Fruit fly (Drosophila melanogaster) whole organism, embryonic: ENCODE data around the gene par-6.

ENCODE experiments used
- BEAF-32 ChIP-seq: fragments of 200-800 bp; sonication (Bioruptor generic); optimal IDR thresholded peaks from 3 replicates; lab custom pipeline; 2017; ENCODE audit warnings: missing biosample characterization, missing genetic modification characterization, mild to moderate bottlenecking, moderate library complexity, missing genetic modification reagents
- BtbVII ChIP-seq: fragments of 200-800 bp; sonication (Bioruptor generic); optimal IDR thresholded peaks from 3 replicates; lab custom pipeline; 2017; ENCODE audit warnings: missing biosample characterization, mild to moderate bottlenecking, missing genetic modification characterization
- CG11093 ChIP-seq: fragments of 200-800 bp; sonication (Bioruptor generic); IDR thresholded peaks from 3 replicates; pipeline ENCODE4 v1.3.6; 2022; ENCODE audit warnings: missing biosample characterization, missing genetic modification characterization
- CG11723 ChIP-seq: fragments of 200-800 bp; sonication (Bioruptor generic); optimal IDR thresholded peaks from 2 replicates; lab custom pipeline; 2017; ENCODE audit warnings: missing biosample characterization, mild to moderate bottlenecking, missing genetic modification characterization
- CG12071 ChIP-seq: fragments of 200-800 bp; sonication (Bioruptor generic); optimal IDR thresholded peaks from 3 replicates; lab custom pipeline; 2018; ENCODE audit warnings: missing biosample characterization, mild to moderate bottlenecking, missing genetic modification characterization
- CG13894 ChIP-seq: fragments of 200-800 bp; sonication (Bioruptor generic); optimal IDR thresholded peaks from 3 replicates; lab custom pipeline; 2018; ENCODE audit warnings: missing biosample characterization, mild to moderate bottlenecking, missing genetic modification characterization, moderate library complexity
- CG15269 ChIP-seq: fragments of 200-800 bp; sonication (Bioruptor generic); optimal IDR thresholded peaks from 2 replicates; lab custom pipeline; 2018; ENCODE audit warnings: missing biosample characterization, mild to moderate bottlenecking, missing genetic modification characterization, moderate library complexity
- CG15696 ChIP-seq: fragments of 200-800 bp; sonication (Bioruptor generic); optimal IDR thresholded peaks from 2 replicates; lab custom pipeline; 2019; ENCODE audit warnings: missing biosample characterization, mild to moderate bottlenecking, missing genetic modification characterization, moderate library complexity
- CG16863 ChIP-seq: fragments of 200-800 bp; sonication (Bioruptor generic); optimal IDR thresholded peaks from 3 replicates; lab custom pipeline; 2016; ENCODE audit warnings: missing biosample characterization, missing genetic modification characterization
- CG17361 ChIP-seq: fragments of 200-800 bp; sonication (Bioruptor generic); IDR thresholded peaks from 3 replicates; pipeline ENCODE4 v1.3.6; 2022; ENCODE audit warnings: missing biosample characterization, missing genetic modification characterization
- CG2202 ChIP-seq: fragments of 200-800 bp; sonication (Bioruptor generic); optimal IDR thresholded peaks from 2 replicates; lab custom pipeline; 2018; ENCODE audit warnings: missing biosample characterization, mild to moderate bottlenecking, missing genetic modification characterization
- CG30020 ChIP-seq: fragments of 200-800 bp; optimal IDR thresholded peaks from 2 replicates; lab custom pipeline; 2019; ENCODE audit warnings: missing biosample characterization, mild to moderate bottlenecking, missing genetic modification characterization, moderate library complexity
- CG5245 ChIP-seq: fragments of 200-800 bp; sonication (Bioruptor generic); optimal IDR thresholded peaks from 3 replicates; lab custom pipeline; 2016; ENCODE audit warnings: missing biosample characterization, missing genetic modification characterization
- CG7357 ChIP-seq: fragments of 200-800 bp; sonication (Bioruptor generic); IDR thresholded peaks from 3 replicates; pipeline ENCODE4 v1.3.6; 2022; ENCODE audit warnings: missing biosample characterization, missing genetic modification characterization
- CG7556 ChIP-seq: fragments of 200-800 bp; sonication (Bioruptor generic); optimal IDR thresholded peaks from 2 replicates; lab custom pipeline; 2017; ENCODE audit warnings: missing biosample characterization, mild to moderate bottlenecking, missing genetic modification characterization
- CG7786 ChIP-seq: fragments of 200-800 bp; sonication (Bioruptor generic); optimal IDR thresholded peaks from 2 replicates; lab custom pipeline; 2016; ENCODE audit warnings: missing biosample characterization, missing genetic modification characterization
- CG7963 ChIP-seq: fragments of 200-800 bp; sonication (Bioruptor generic); IDR thresholded peaks from 3 replicates; pipeline ENCODE4 v1.3.6; 2022; ENCODE audit warnings: missing biosample characterization, missing genetic modification characterization; ENCODE audit not compliant: partially characterized antibody
- CG9932 ChIP-seq: fragments of 200-800 bp; sonication (Bioruptor generic); IDR thresholded peaks from 2 replicates; pipeline ENCODE4 v1.3.6; 2022; ENCODE audit warnings: missing biosample characterization, missing genetic modification characterization
- CoRest ChIP-seq: fragments of 200-800 bp; sonication (Bioruptor generic); optimal IDR thresholded peaks from 3 replicates; lab custom pipeline; 2018; ENCODE audit warnings: missing biosample characterization, mild to moderate bottlenecking, missing genetic modification characterization, moderate library complexity
- Doc2 ChIP-seq: fragments of 200-800 bp; sonication (Bioruptor generic); IDR thresholded peaks from 2 replicates; pipeline ENCODE4 v1.3.6; 2022; ENCODE audit warnings: missing biosample characterization, missing genetic modification characterization
- E2f1 ChIP-seq: fragments of 200-800 bp; sonication (Bioruptor generic); IDR thresholded peaks from 2 replicates; pipeline ENCODE4 v1.3.6; 2022; ENCODE audit warnings: missing biosample characterization, missing genetic modification characterization
- E2f2 ChIP-seq: fragments of 200-800 bp; sonication (Bioruptor generic); IDR thresholded peaks from 2 replicates; pipeline ENCODE4 v1.3.6; 2022; ENCODE audit warnings: missing biosample characterization, missing genetic modification characterization
- Ets97D ChIP-seq: fragments of 200-800 bp; sonication (Bioruptor generic); optimal IDR thresholded peaks from 3 replicates; lab custom pipeline; 2016; ENCODE audit warnings: missing biosample characterization, missing genetic modification characterization
- HLH4C ChIP-seq: fragments of 200-800 bp; sonication (Bioruptor generic); IDR thresholded peaks from 3 replicates; pipeline ENCODE4 v1.3.6; 2022; ENCODE audit warnings: missing biosample characterization, missing genetic modification characterization; ENCODE audit not compliant: partially characterized antibody
- Kr ChIP-seq: fragments of 200-800 bp; sonication (Bioruptor generic); optimal IDR thresholded peaks from 2 replicates; lab custom pipeline; 2017; ENCODE audit warnings: missing biosample characterization, mild to moderate bottlenecking, missing genetic modification characterization
- Lhr ChIP-seq: fragments of 200-800 bp; sonication (Bioruptor generic); optimal IDR thresholded peaks from 3 replicates; lab custom pipeline; 2017; ENCODE audit warnings: mild to moderate bottlenecking, missing biosample characterization, missing genetic modification reagents, missing genetic modification characterization
- Oli ChIP-seq: fragments of 200-800 bp; sonication (Bioruptor generic); optimal IDR thresholded peaks from 2 replicates; lab custom pipeline; 2018; ENCODE audit warnings: missing biosample characterization, mild to moderate bottlenecking, missing genetic modification characterization, moderate library complexity
- Opbp ChIP-seq: fragments of 200-800 bp; sonication (Bioruptor generic); IDR thresholded peaks from 3 replicates; pipeline ENCODE4 v1.3.6; 2022; ENCODE audit warnings: missing biosample characterization, missing genetic modification characterization; ENCODE audit not compliant: partially characterized antibody
- Rfx ChIP-seq: fragments of 200-800 bp; sonication (Bioruptor generic); IDR thresholded peaks from 2 replicates; pipeline ENCODE4 v1.3.6; 2022; ENCODE audit warnings: missing biosample characterization, missing genetic modification characterization
- Side ChIP-seq: fragments of 200-800 bp; sonication (Bioruptor generic); optimal IDR thresholded peaks from 2 replicates; lab custom pipeline; 2016; ENCODE audit warnings: missing biosample characterization, missing genetic modification characterization
- Xbp1 ChIP-seq: fragments of 200-800 bp; sonication (Bioruptor generic); optimal IDR thresholded peaks from 3 replicates; lab custom pipeline; 2016; ENCODE audit warnings: missing biosample characterization, mild to moderate bottlenecking, missing genetic modification characterization
- cad ChIP-seq: fragments of >200 bp; optimal IDR thresholded peaks from 2 replicates; lab custom pipeline; 2017; ENCODE audit warnings: missing biosample characterization, missing genetic modification characterization
- cg ChIP-seq: fragments of 200-800 bp; sonication (Bioruptor generic); optimal IDR thresholded peaks from 3 replicates; lab custom pipeline; 2019; ENCODE audit warnings: missing biosample characterization, mild to moderate bottlenecking, missing genetic modification characterization, moderate library complexity
- da ChIP-seq: fragments of 200-800 bp; sonication (Bioruptor generic); optimal IDR thresholded peaks from 2 replicates; lab custom pipeline; 2016; ENCODE audit warnings: missing biosample characterization, missing genetic modification characterization
- danr ChIP-seq: fragments of 200-800 bp; sonication (Bioruptor generic); IDR thresholded peaks from 2 replicates; pipeline ENCODE4 v1.3.6; 2022; ENCODE audit warnings: missing biosample characterization, missing genetic modification characterization
- ham ChIP-seq: fragments of 200-800 bp; sonication (Bioruptor generic); IDR thresholded peaks from 2 replicates; pipeline ENCODE4 v1.3.6; 2022; ENCODE audit warnings: missing biosample characterization, missing genetic modification characterization
- jumu ChIP-seq: fragments of 200-800 bp; sonication (Bioruptor generic); optimal IDR thresholded peaks from 3 replicates; lab custom pipeline; 2016; ENCODE audit warnings: missing biosample characterization, missing genetic modification characterization
- lmd ChIP-seq: fragments of 200-800 bp; sonication (Bioruptor generic); IDR thresholded peaks from 2 replicates; pipeline ENCODE4 v1.3.6; 2022; ENCODE audit warnings: missing biosample characterization, missing genetic modification characterization
- lov ChIP-seq, 2 experiments: fragments of 200-800 bp in 1 of 2; fragments of >200 bp in 1 of 2; sonication (Bioruptor generic) in 1 of 2; IDR thresholded peaks in 1 of 2; optimal IDR thresholded peaks in 1 of 2; 2 replicates in 1 of 2; 3 replicates in 1 of 2; pipeline versions ENCODE4 v1.3.6 to Lab custom; 2017 to 2022; ENCODE audit warnings: missing biosample characterization in 1 of 2, missing genetic modification characterization in 1 of 2
- maf-S ChIP-seq: fragments of 200-800 bp; sonication (Bioruptor generic); optimal IDR thresholded peaks from 2 replicates; lab custom pipeline; 2016; ENCODE audit warnings: missing biosample characterization, missing genetic modification characterization
- mld ChIP-seq: fragments of 200-800 bp; sonication (Bioruptor generic); IDR thresholded peaks from 3 replicates; pipeline ENCODE4 v1.3.6; 2022; ENCODE audit warnings: missing biosample characterization, missing genetic modification characterization; ENCODE audit not compliant: partially characterized antibody
- otp ChIP-seq: fragments of 200-800 bp; sonication (Bioruptor generic); IDR thresholded peaks from 3 replicates; pipeline ENCODE4, ENCODE4 v1.3.6; 2022; ENCODE audit warnings: missing biosample characterization, missing genetic modification characterization
- phol ChIP-seq: fragments of 200-800 bp; sonication (Bioruptor generic); optimal IDR thresholded peaks from 3 replicates; lab custom pipeline; 2018; ENCODE audit warnings: missing biosample characterization, mild to moderate bottlenecking, missing genetic modification characterization, moderate library complexity
- pnt ChIP-seq: fragments of 200-800 bp; sonication (Bioruptor generic); optimal IDR thresholded peaks from 3 replicates; lab custom pipeline; 2016; ENCODE audit warnings: missing biosample characterization, missing genetic modification characterization
- salm ChIP-seq: fragments of 200-800 bp; sonication (Bioruptor generic); optimal IDR thresholded peaks from 2 replicates; lab custom pipeline; 2018; ENCODE audit warnings: missing biosample characterization, mild to moderate bottlenecking, missing genetic modification characterization
- schlank ChIP-seq: fragments of 200-800 bp; sonication (Bioruptor generic); optimal IDR thresholded peaks from 2 replicates; lab custom pipeline; 2018; ENCODE audit warnings: missing biosample characterization, mild to moderate bottlenecking, missing genetic modification characterization
- sens ChIP-seq: fragments of 200-800 bp; sonication (Bioruptor generic); peaks from one replicate; lab custom pipeline; 2016; ENCODE audit warnings: missing biosample characterization, missing genetic modification characterization
- sens-2 ChIP-seq: fragments of 200-800 bp; sonication (Bioruptor generic); IDR thresholded peaks from 2 replicates; pipeline ENCODE4 v1.3.6; 2022; ENCODE audit warnings: missing biosample characterization, missing genetic modification characterization
- sr ChIP-seq: fragments of 200-800 bp; sonication (Bioruptor generic); IDR thresholded peaks from 3 replicates; pipeline ENCODE4 v1.3.6; 2022; ENCODE audit warnings: missing biosample characterization, missing genetic modification characterization
- vnd ChIP-seq: fragments of 200-800 bp; sonication (Bioruptor generic); IDR thresholded peaks from 3 replicates; pipeline ENCODE4 v1.3.6; 2022; ENCODE audit warnings: missing biosample characterization, missing genetic modification characterization; ENCODE audit not compliant: partially characterized antibody

The par-6 gene

DNA sequence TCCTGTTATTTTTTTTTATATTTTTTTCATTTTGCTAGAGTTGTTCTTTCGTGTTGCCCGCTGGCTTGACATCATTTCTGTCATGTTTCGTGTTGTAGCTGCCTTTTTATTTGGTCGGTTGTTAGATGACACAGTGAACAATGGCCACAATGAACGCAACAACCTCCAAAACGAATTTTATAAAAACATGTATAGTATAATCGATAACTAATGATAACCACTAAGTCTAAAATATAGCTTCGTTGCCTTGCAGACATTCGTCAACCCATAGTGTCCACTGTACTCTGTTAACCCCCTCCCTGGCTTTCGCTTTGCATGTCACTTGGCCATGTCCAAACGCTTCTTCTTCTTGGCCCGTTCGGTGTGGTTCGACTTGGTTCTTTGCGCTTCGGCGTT lies 10.6 kb downstream of the par-6 start (continued):
- peak; percentile 88 for TF ChIP-seq E2f1 (GFP tag; lab: Robert Waterston, UW)
- TF ChIP-seq CG9932 = peak; percentile 77
- peak; percentile 73 for TF ChIP-seq CG12071 (GFP tag; lab: Kevin White, UChicago)
- TF ChIP-seq Kr (GFP tag; lab: Kevin White, UChicago) = no peak
- no peak for TF ChIP-seq vnd (GFP tag; lab: Robert Waterston, UW)
- no peak for TF ChIP-seq cg
- TF ChIP-seq CG15269 (tag; lab: Kevin White, UChicago) = peak; percentile 70
- peak; percentile 52 for TF ChIP-seq CoRest (tag; lab: Kevin White, UChicago)
- TF ChIP-seq Doc2 (GFP tag; lab: Robert Waterston, UW) = no peak
- no peak for TF ChIP-seq Opbp (GFP tag; lab: Robert Waterston, UW)
- no peak for TF ChIP-seq CG30020
- peak; percentile 47 for TF ChIP-seq CG13894
- TF ChIP-seq CG7963 (GFP tag; lab: Robert Waterston, UW) = no peak
- peak; percentile 62 for TF ChIP-seq maf-S (GFP tag; lab: Kevin White, UChicago)
- TF ChIP-seq da = no peak
- TF ChIP-seq danr (GFP tag; lab: Robert Waterston, UW) = peak; percentile 32
- no peak for TF ChIP-seq CG2202 (tag; lab: Kevin White, UChicago)
- peak; percentile 71 for TF ChIP-seq jumu (GFP tag; lab: Kevin White, UChicago)
- TF ChIP-seq cad (GFP tag; lab: Kevin White, UChicago) = no peak
- TF ChIP-seq lmd (GFP tag; lab: Robert Waterston, UW) = peak; percentile 87
- peak; percentile 77 for TF ChIP-seq Side
- TF ChIP-seq CG11093 (GFP tag; lab: Robert Waterston, UW) = peak; percentile 72; the same call in 2 of the 3 replicates
- peak; percentile 42 for TF ChIP-seq Ets97D (GFP tag; lab: Kevin White, UChicago)
- TF ChIP-seq sr (GFP tag; lab: Robert Waterston, UW) = peak; percentile 52; the same call in 1 of the 3 replicates
- TF ChIP-seq Xbp1 = peak; percentile 63
- peak; percentile 50 for TF ChIP-seq phol
- TF ChIP-seq Rfx (GFP tag; lab: Robert Waterston, UW) = peak; percentile 86
- TF ChIP-seq CG16863 = peak; percentile 78
- TF ChIP-seq schlank (tag; lab: Kevin White, UChicago) = no peak
- no peak for TF ChIP-seq ham
- no peak for TF ChIP-seq CG15696 (tag; lab: Kevin White, UChicago)
- peak; percentile 81 for TF ChIP-seq CG7786 (GFP tag; lab: Kevin White, UChicago)
- peak; percentile 65; the same call in 2 of the 3 replicates for TF ChIP-seq CG17361 (GFP tag; lab: Robert Waterston, UW)
- TF ChIP-seq CG5245 = peak; percentile 78
- no peak for TF ChIP-seq Lhr (GFP tag; lab: Kevin White, UChicago)
- TF ChIP-seq BtbVII (GFP tag; lab: Kevin White, UChicago) = no peak
- TF ChIP-seq pnt (GFP tag; lab: Kevin White, UChicago) = peak; percentile 80
- peak; percentile 93 for TF ChIP-seq sens
- TF ChIP-seq Oli (tag; lab: Kevin White, UChicago) = peak; percentile 47
- TF ChIP-seq CG7357 (GFP tag; lab: Robert Waterston, UW) = peak; percentile 78
- peak; percentile 86 for TF ChIP-seq otp
- no peak for TF ChIP-seq HLH4C (GFP tag; lab: Robert Waterston, UW)
- TF ChIP-seq CG7556 (GFP tag; lab: Kevin White, UChicago) = peak; percentile 48
- TF ChIP-seq lov (optimal IDR thresholded peaks at IDR 0.05; lab: Kevin White, UChicago) = no peak
- TF ChIP-seq lov (GFP tag; IDR thresholded peaks at IDR 0.05; lab: Robert Waterston, UW) = 0 out of 3 replicates have a peak, but pooled peaks have one; percentile 36
- peak; percentile 68 for TF ChIP-seq sens-2 (GFP tag; lab: Robert Waterston, UW)
- TF ChIP-seq E2f2 (GFP tag; lab: Robert Waterston, UW) = peak; percentile 51; the same call in 1 of the 2 replicates
- TF ChIP-seq BEAF-32 = no peak
- TF ChIP-seq CG11723 (GFP tag; lab: Kevin White, UChicago) = peak; percentile 48
- TF ChIP-seq salm (tag; lab: Kevin White, UChicago) = peak; percentile 15
- no peak for TF ChIP-seq mld (GFP tag; lab: Robert Waterston, UW)
